Fruit fly (Drosophila melanogaster) whole organism, embryonic: ENCODE results near the gene MTF-1.

Source experiments
- Abd-B ChIP-seq: fragments of 200-800 bp; sonication (Bioruptor generic); optimal IDR thresholded peaks from 2 replicates; lab custom pipeline; 2018; ENCODE audit warnings: missing biosample characterization, mild to moderate bottlenecking, missing genetic modification characterization, moderate library complexity
- B-H1 ChIP-seq: fragments of 200-800 bp; sonication (Bioruptor generic); IDR thresholded peaks from 3 replicates; pipeline ENCODE4 v1.3.6; 2022; ENCODE audit warnings: missing biosample characterization, missing genetic modification characterization
- CG10366 ChIP-seq: fragments of 200-800 bp; sonication (Bioruptor generic); IDR thresholded peaks from 2 replicates; pipeline ENCODE4 v1.3.6; 2022; ENCODE audit warnings: missing biosample characterization, missing genetic modification characterization
- CG12071 ChIP-seq: fragments of 200-800 bp; sonication (Bioruptor generic); optimal IDR thresholded peaks from 3 replicates; lab custom pipeline; 2018; ENCODE audit warnings: missing biosample characterization, mild to moderate bottlenecking, missing genetic modification characterization
- CG12219 ChIP-seq: fragments of 200-800 bp; sonication (Bioruptor generic); optimal IDR thresholded peaks from 3 replicates; lab custom pipeline; 2018; ENCODE audit warnings: missing biosample characterization, mild to moderate bottlenecking, missing genetic modification characterization
- CG12769 ChIP-seq: fragments of 200-800 bp; sonication (Bioruptor generic); optimal IDR thresholded peaks from 2 replicates; lab custom pipeline; 2019; ENCODE audit warnings: missing biosample characterization, mild to moderate bottlenecking, missing genetic modification characterization, moderate library complexity
- CG13624 ChIP-seq: fragments of 200-800 bp; sonication (Bioruptor generic); optimal IDR thresholded peaks from 2 replicates; lab custom pipeline; 2016; ENCODE audit warnings: missing biosample characterization, missing genetic modification characterization
- CG15073 ChIP-seq: fragments of 200-800 bp; sonication (Bioruptor generic); optimal IDR thresholded peaks from 2 replicates; lab custom pipeline; 2016; ENCODE audit warnings: missing biosample characterization, missing genetic modification characterization
- CG1529 ChIP-seq: fragments of 200-800 bp; sonication (Bioruptor generic); optimal IDR thresholded peaks from 3 replicates; lab custom pipeline; 2018; ENCODE audit warnings: missing biosample characterization, missing genetic modification characterization
- CG1602 ChIP-seq: fragments of 200-800 bp; sonication (Bioruptor generic); optimal IDR thresholded peaks from 3 replicates; lab custom pipeline; 2016; ENCODE audit warnings: missing biosample characterization, missing genetic modification characterization
- CG1603 ChIP-seq: fragments of 200-800 bp; sonication (Bioruptor generic); optimal IDR thresholded peaks from 2 replicates; lab custom pipeline; 2019; ENCODE audit warnings: missing biosample characterization, mild to moderate bottlenecking, missing genetic modification characterization, moderate library complexity
- CG16863 ChIP-seq: fragments of 200-800 bp; sonication (Bioruptor generic); optimal IDR thresholded peaks from 3 replicates; lab custom pipeline; 2016; ENCODE audit warnings: missing biosample characterization, missing genetic modification characterization
- CG2199 ChIP-seq: fragments of 200-800 bp; sonication (Bioruptor generic); IDR thresholded peaks from 3 replicates; pipeline ENCODE4 v1.3.6; 2022; ENCODE audit warnings: missing biosample characterization, missing genetic modification characterization
- CG31224 ChIP-seq: fragments of 200-800 bp; sonication (Bioruptor generic); IDR thresholded peaks from 2 replicates; pipeline ENCODE4 v1.3.6; 2022; ENCODE audit warnings: missing biosample characterization, missing genetic modification characterization
- CG33213 ChIP-seq: fragments of 200-800 bp; sonication (Bioruptor generic); optimal IDR thresholded peaks from 3 replicates; lab custom pipeline; 2016; ENCODE audit warnings: missing biosample characterization, missing genetic modification characterization
- CG3838 ChIP-seq: fragments of 200-800 bp; sonication (Bioruptor generic); optimal IDR thresholded peaks from 3 replicates; lab custom pipeline; 2016; ENCODE audit warnings: missing biosample characterization, missing genetic modification characterization
- CG4360 ChIP-seq: fragments of 200-800 bp; sonication (Bioruptor generic); IDR thresholded peaks from 2 replicates; pipeline ENCODE4 v1.3.6; 2022; ENCODE audit warnings: missing biosample characterization, missing genetic modification characterization
- CG6175 ChIP-seq: fragments of 200-800 bp; sonication (Bioruptor generic); IDR thresholded peaks from 3 replicates; pipeline ENCODE4 v1.3.6; 2022; ENCODE audit warnings: missing biosample characterization, missing genetic modification characterization
- CG7372 ChIP-seq: fragments of 200-800 bp; sonication (Bioruptor generic); IDR thresholded peaks from 2 replicates; pipeline ENCODE4 v1.3.6; 2022; ENCODE audit warnings: missing biosample characterization, missing genetic modification characterization
- CG9215 ChIP-seq: fragments of 200-800 bp; sonication (Bioruptor generic); IDR thresholded peaks from 2 replicates; pipeline ENCODE4 v1.3.6; 2022; ENCODE audit warnings: missing biosample characterization, missing genetic modification characterization
- CG9609 ChIP-seq: fragments of 200-800 bp; sonication (Bioruptor generic); optimal IDR thresholded peaks from 3 replicates; lab custom pipeline; 2016; ENCODE audit warnings: missing biosample characterization, missing genetic modification characterization
- CG9932 ChIP-seq: fragments of 200-800 bp; sonication (Bioruptor generic); IDR thresholded peaks from 2 replicates; pipeline ENCODE4 v1.3.6; 2022; ENCODE audit warnings: missing biosample characterization, missing genetic modification characterization
- CkIIα-i1 ChIP-seq: fragments of 200-800 bp; sonication (Bioruptor generic); IDR thresholded peaks from 2 replicates; pipeline ENCODE4 v1.3.6; 2022; ENCODE audit warnings: missing biosample characterization, missing genetic modification characterization
- Dek ChIP-seq: fragments of 200-800 bp; sonication (Bioruptor generic); optimal IDR thresholded peaks from 3 replicates; lab custom pipeline; 2019; ENCODE audit warnings: missing biosample characterization, mild to moderate bottlenecking, missing genetic modification characterization, moderate library complexity
- Ets97D ChIP-seq: fragments of 200-800 bp; sonication (Bioruptor generic); optimal IDR thresholded peaks from 3 replicates; lab custom pipeline; 2016; ENCODE audit warnings: missing biosample characterization, missing genetic modification characterization
- Fer2 ChIP-seq: fragments of 200-800 bp; sonication (Bioruptor generic); optimal IDR thresholded peaks from 2 replicates; lab custom pipeline; 2018; ENCODE audit warnings: missing biosample characterization, mild to moderate bottlenecking, missing genetic modification characterization, moderate library complexity
- Hr3 ChIP-seq: fragments of 200-800 bp; sonication (Bioruptor generic); optimal IDR thresholded peaks from 3 replicates; lab custom pipeline; 2016; ENCODE audit warnings: missing biosample characterization, missing genetic modification characterization
- Hr78 ChIP-seq, 2 experiments: fragments of 200-800 bp in 1 of 2; fragments of >200 bp in 1 of 2; sonication (Bioruptor generic) in 1 of 2; optimal IDR thresholded peaks; 2 replicates each; lab custom pipeline; 2017 to 2019; ENCODE audit warnings: missing biosample characterization in 2 of 2, missing genetic modification characterization in 2 of 2, mild to moderate bottlenecking in 1 of 2, moderate library complexity in 1 of 2
- Hsf ChIP-seq: fragments of 200-800 bp; sonication (Bioruptor generic); optimal IDR thresholded peaks from 3 replicates; lab custom pipeline; 2016; ENCODE audit warnings: missing biosample characterization, missing genetic modification characterization
- MESR4 ChIP-seq: fragments of 200-800 bp; sonication (Bioruptor generic); optimal IDR thresholded peaks from 2 replicates; lab custom pipeline; 2018; ENCODE audit warnings: missing biosample characterization, mild to moderate bottlenecking, missing genetic modification characterization, moderate library complexity
- NfI ChIP-seq: fragments of 200-800 bp; sonication (Bioruptor generic); optimal IDR thresholded peaks from 3 replicates; lab custom pipeline; 2018; ENCODE audit warnings: missing biosample characterization, mild to moderate bottlenecking, missing genetic modification characterization, moderate library complexity
- Oli ChIP-seq: fragments of 200-800 bp; sonication (Bioruptor generic); optimal IDR thresholded peaks from 2 replicates; lab custom pipeline; 2018; ENCODE audit warnings: missing biosample characterization, mild to moderate bottlenecking, missing genetic modification characterization, moderate library complexity
- Rfx ChIP-seq: fragments of 200-800 bp; sonication (Bioruptor generic); IDR thresholded peaks from 2 replicates; pipeline ENCODE4 v1.3.6; 2022; ENCODE audit warnings: missing biosample characterization, missing genetic modification characterization
- Side ChIP-seq: fragments of 200-800 bp; sonication (Bioruptor generic); optimal IDR thresholded peaks from 2 replicates; lab custom pipeline; 2016; ENCODE audit warnings: missing biosample characterization, missing genetic modification characterization
- Spps ChIP-seq: fragments of 200-800 bp; sonication (Bioruptor generic); optimal IDR thresholded peaks from 2 replicates; lab custom pipeline; 2018; ENCODE audit warnings: missing biosample characterization, mild to moderate bottlenecking, missing genetic modification characterization
- amos ChIP-seq: fragments of 200-800 bp; sonication (Bioruptor generic); IDR thresholded peaks from 2 replicates; pipeline ENCODE4 v1.3.6; 2022; ENCODE audit warnings: missing biosample characterization, missing genetic modification characterization; ENCODE audit not compliant: partially characterized antibody
- bowl ChIP-seq: fragments of 200-800 bp; sonication (Bioruptor generic); IDR thresholded peaks from 2 replicates; pipeline ENCODE4 v1.3.6; 2022; ENCODE audit warnings: missing biosample characterization, missing genetic modification characterization
- cad ChIP-seq: fragments of >200 bp; optimal IDR thresholded peaks from 2 replicates; lab custom pipeline; 2017; ENCODE audit warnings: missing biosample characterization, missing genetic modification characterization
- dysf ChIP-seq: fragments of 200-800 bp; sonication (Bioruptor generic); IDR thresholded peaks from 3 replicates; pipeline ENCODE4 v1.3.6; 2022; ENCODE audit warnings: missing biosample characterization, missing genetic modification characterization
- fd64A ChIP-seq: fragments of 200-800 bp; sonication (Bioruptor generic); optimal IDR thresholded peaks from 3 replicates; lab custom pipeline; 2018; ENCODE audit warnings: missing biosample characterization, mild to moderate bottlenecking, missing genetic modification characterization
- ftz-f1 ChIP-seq: fragments of 200-800 bp; sonication (Bioruptor generic); optimal IDR thresholded peaks from 2 replicates; lab custom pipeline; 2016; ENCODE audit warnings: missing biosample characterization, missing genetic modification characterization
- hkb ChIP-seq, 2 experiments: fragments of 200-800 bp in 1 of 2; fragments of >200 bp in 1 of 2; sonication (Bioruptor generic) in 1 of 2; IDR thresholded peaks in 1 of 2; optimal IDR thresholded peaks in 1 of 2; 2 replicates each; pipeline versions ENCODE4 v1.3.6 to Lab custom; 2017 to 2022; ENCODE audit warnings: missing biosample characterization in 1 of 2, missing genetic modification characterization in 1 of 2
- ind ChIP-seq: fragments of 200-800 bp; sonication (Bioruptor generic); optimal IDR thresholded peaks from 3 replicates; lab custom pipeline; 2016; ENCODE audit warnings: missing biosample characterization, missing genetic modification characterization
- insv ChIP-seq, 2 experiments: fragments of 200-800 bp; sonication (Bioruptor generic); optimal IDR thresholded peaks; 3 replicates each; lab custom pipeline; 2016 to 2018; ENCODE audit warnings: missing biosample characterization in 2 of 2, missing genetic modification characterization in 2 of 2
- mam ChIP-seq: fragments of 200-800 bp; sonication (Bioruptor generic); optimal IDR thresholded peaks from 3 replicates; lab custom pipeline; 2016; ENCODE audit warnings: missing biosample characterization, missing genetic modification characterization
- nerfin-1 ChIP-seq: fragments of 200-800 bp; sonication (Bioruptor generic); optimal IDR thresholded peaks from 3 replicates; lab custom pipeline; 2019; ENCODE audit warnings: missing biosample characterization, mild to moderate bottlenecking, missing genetic modification characterization, moderate library complexity
- nerfin-2 ChIP-seq: fragments of 200-800 bp; sonication (Bioruptor generic); IDR thresholded peaks from 2 replicates; pipeline ENCODE4 v1.3.6; 2022; ENCODE audit warnings: missing biosample characterization, missing genetic modification characterization; ENCODE audit not compliant: partially characterized antibody
- repo ChIP-seq: fragments of 200-800 bp; sonication (Bioruptor generic); optimal IDR thresholded peaks from 2 replicates; lab custom pipeline; 2016; ENCODE audit warnings: missing biosample characterization, missing genetic modification characterization
- run ChIP-seq: fragments of 200-800 bp; sonication (Bioruptor generic); optimal IDR thresholded peaks from 3 replicates; lab custom pipeline; 2018; ENCODE audit warnings: missing biosample characterization, mild to moderate bottlenecking, missing genetic modification characterization
- seq ChIP-seq: fragments of 200-800 bp; sonication (Bioruptor generic); IDR thresholded peaks from 2 replicates; pipeline ENCODE4 v1.3.6; 2022; ENCODE audit warnings: missing biosample characterization, missing genetic modification characterization
- stwl ChIP-seq: fragments of 200-800 bp; sonication (Bioruptor generic); optimal IDR thresholded peaks from 3 replicates; lab custom pipeline; 2018; ENCODE audit warnings: missing biosample characterization, mild to moderate bottlenecking, missing genetic modification characterization, moderate library complexity

The MTF-1 gene

dm6 chr3L:9447239-9447777 lies 17.2 kb downstream of the MTF-1 start (continued):
- TF ChIP-seq dysf (GFP tag; lab: Robert Waterston, UW) = no peak
- no peak for TF ChIP-seq stwl (tag; lab: Kevin White, UChicago)
- TF ChIP-seq CG9215 (GFP tag; lab: Robert Waterston, UW) = no peak
- peak; percentile 6 for TF ChIP-seq Abd-B (GFP tag; lab: Kevin White, UChicago)
- TF ChIP-seq ind (GFP tag; lab: Kevin White, UChicago) = no peak
- TF ChIP-seq CG33213 (GFP tag; lab: Kevin White, UChicago) = no peak
- TF ChIP-seq run = no peak
- no peak for TF ChIP-seq Hr3 (GFP tag; lab: Kevin White, UChicago)
- no peak for TF ChIP-seq mam
- peak; percentile 20 for TF ChIP-seq MESR4 (GFP tag; lab: Kevin White, UChicago)
- peak; percentile 97 to 100 for TF ChIP-seq insv (GFP tag; optimal IDR thresholded peaks at IDR 0.05; lab: Kevin White, UChicago)
- TF ChIP-seq Spps (tag; lab: Kevin White, UChicago) = no peak
- no peak for TF ChIP-seq CG3838 (GFP tag; lab: Kevin White, UChicago)
- peak; percentile 38 for TF ChIP-seq Rfx
- TF ChIP-seq Hr78 (GFP tag; optimal IDR thresholded peaks at IDR 0.05; lab: Kevin White, UChicago) = peak in 1 of 2 experiments; percentile 44
- no peak for TF ChIP-seq CG1602 (GFP tag; lab: Kevin White, UChicago)
- TF ChIP-seq seq = no peak; the same call in 1 of the 2 replicates
- TF ChIP-seq hkb (optimal IDR thresholded peaks at IDR 0.05; lab: Kevin White, UChicago) = no peak
- no peak for TF ChIP-seq hkb (GFP tag; IDR thresholded peaks at IDR 0.05; lab: Robert Waterston, UW)
- TF ChIP-seq cad (GFP tag; lab: Kevin White, UChicago) = peak; percentile 23
- TF ChIP-seq Ets97D (GFP tag; lab: Kevin White, UChicago) = no peak
- no peak for TF ChIP-seq CG12219 (GFP tag; lab: Kevin White, UChicago)
- no peak for TF ChIP-seq amos (GFP tag; lab: Robert Waterston, UW)
- TF ChIP-seq CG7372 = no peak
- TF ChIP-seq Side = no peak
- TF ChIP-seq CkIIα-i1 (GFP tag; lab: Robert Waterston, UW) = no peak
- TF ChIP-seq CG2199 (GFP tag; lab: Robert Waterston, UW) = 0 out of 3 replicates have a peak, but pooled peaks have one; percentile 8
- no peak for TF ChIP-seq CG1603
- TF ChIP-seq CG31224 = no peak
- no peak for TF ChIP-seq ftz-f1 (GFP tag; lab: Kevin White, UChicago)
- TF ChIP-seq repo (GFP tag; lab: Kevin White, UChicago) = no peak
- TF ChIP-seq Dek (tag; lab: Kevin White, UChicago) = no peak
- no peak for TF ChIP-seq CG1529 (GFP tag; lab: Kevin White, UChicago)
- TF ChIP-seq Hsf = no peak
- no peak for TF ChIP-seq CG9609 (GFP tag; lab: Kevin White, UChicago)
- TF ChIP-seq Fer2 (tag; lab: Kevin White, UChicago) = no peak
- no peak for TF ChIP-seq B-H1 (GFP tag; lab: Robert Waterston, UW)
- TF ChIP-seq CG16863 = no peak
- TF ChIP-seq fd64A = no peak
- no peak for TF ChIP-seq nerfin-2
- TF ChIP-seq NfI (GFP tag; lab: Kevin White, UChicago) = no peak
- no peak for TF ChIP-seq CG12769 (tag; lab: Kevin White, UChicago)
- TF ChIP-seq CG15073 (GFP tag; lab: Kevin White, UChicago) = no peak
- no peak for TF ChIP-seq CG10366
- TF ChIP-seq nerfin-1 = no peak
- TF ChIP-seq CG9932 (GFP tag; lab: Robert Waterston, UW) = 0 out of 2 replicates have a peak, but pooled peaks have one; percentile 11
- no peak for TF ChIP-seq Oli (tag; lab: Kevin White, UChicago)
- no peak for TF ChIP-seq bowl (GFP tag; lab: Robert Waterston, UW)
- peak; percentile 54; the same call in 1 of the 3 replicates for TF ChIP-seq CG6175
- no peak for TF ChIP-seq CG13624
- TF ChIP-seq CG12071 (GFP tag; lab: Kevin White, UChicago) = no peak
- TF ChIP-seq CG4360 (GFP tag; lab: Robert Waterston, UW) = peak; percentile 85
